Fruit fly (Drosophila melanogaster) whole organism, embryonic: Measurements from ENCODE around the gene Cpr11B.

Experiments
- BtbVII ChIP-seq: fragments of 200-800 bp; sonication (Bioruptor generic); optimal IDR thresholded peaks from 3 replicates; lab custom pipeline; 2017; ENCODE audit warnings: missing biosample characterization, mild to moderate bottlenecking, missing genetic modification characterization
- CG10431 ChIP-seq: fragments of 200-800 bp; sonication (Bioruptor generic); optimal IDR thresholded peaks from 3 replicates; lab custom pipeline; 2018; ENCODE audit warnings: missing biosample characterization, mild to moderate bottlenecking, missing genetic modification characterization
- CG10462 ChIP-seq: fragments of 200-800 bp; sonication (Bioruptor generic); optimal IDR thresholded peaks from 2 replicates; lab custom pipeline; 2016; ENCODE audit warnings: missing biosample characterization, missing genetic modification characterization
- CG11456 ChIP-seq: fragments of 200-800 bp; sonication (Bioruptor generic); IDR thresholded peaks from 3 replicates; pipeline ENCODE4 v1.3.6; 2022; ENCODE audit warnings: missing biosample characterization, missing genetic modification characterization
- CG12391 ChIP-seq: fragments of 200-800 bp; sonication (Bioruptor generic); optimal IDR thresholded peaks from 3 replicates; lab custom pipeline; 2018; ENCODE audit warnings: missing biosample characterization, mild to moderate bottlenecking, missing genetic modification characterization, moderate library complexity
- CG12942 ChIP-seq: fragments of 200-800 bp; sonication (Bioruptor generic); optimal IDR thresholded peaks from 3 replicates; lab custom pipeline; 2016; ENCODE audit warnings: missing biosample characterization, missing genetic modification characterization
- CG15479 ChIP-seq: fragments of 200-800 bp; sonication (Bioruptor generic); optimal IDR thresholded peaks from 3 replicates; lab custom pipeline; 2019; ENCODE audit warnings: missing biosample characterization, mild to moderate bottlenecking, missing genetic modification characterization, moderate library complexity
- CG15696 ChIP-seq: fragments of 200-800 bp; sonication (Bioruptor generic); optimal IDR thresholded peaks from 2 replicates; lab custom pipeline; 2019; ENCODE audit warnings: missing biosample characterization, mild to moderate bottlenecking, missing genetic modification characterization, moderate library complexity
- CG17328 ChIP-seq: fragments of 200-800 bp; sonication (Bioruptor generic); IDR thresholded peaks from 2 replicates; pipeline ENCODE4 v1.3.6; 2022; ENCODE audit warnings: missing biosample characterization, missing genetic modification characterization
- CG1832 ChIP-seq: fragments of 200-800 bp; sonication (Bioruptor generic); optimal IDR thresholded peaks from 2 replicates; lab custom pipeline; 2017; ENCODE audit warnings: missing biosample characterization, mild to moderate bottlenecking, missing genetic modification characterization, inconsistent platforms
- CG2199 ChIP-seq: fragments of 200-800 bp; sonication (Bioruptor generic); IDR thresholded peaks from 3 replicates; pipeline ENCODE4 v1.3.6; 2022; ENCODE audit warnings: missing biosample characterization, missing genetic modification characterization
- CG3847 ChIP-seq: fragments of 200-800 bp; sonication (Bioruptor generic); IDR thresholded peaks from 2 replicates; pipeline ENCODE4 v1.3.6; 2022; ENCODE audit warnings: missing biosample characterization, missing genetic modification characterization
- CG4617 ChIP-seq: fragments of 200-800 bp; sonication (Bioruptor generic); optimal IDR thresholded peaks from 3 replicates; lab custom pipeline; 2016; ENCODE audit warnings: missing biosample characterization, missing genetic modification characterization, borderline replicate concordance
- CG7745 ChIP-seq: fragments of 200-800 bp; sonication (Bioruptor generic); optimal IDR thresholded peaks from 2 replicates; lab custom pipeline; 2018; ENCODE audit warnings: missing biosample characterization, mild to moderate bottlenecking, missing genetic modification characterization, moderate library complexity
- CG9609 ChIP-seq: fragments of 200-800 bp; sonication (Bioruptor generic); optimal IDR thresholded peaks from 3 replicates; lab custom pipeline; 2016; ENCODE audit warnings: missing biosample characterization, missing genetic modification characterization
- CrebB ChIP-seq: fragments of 200-800 bp; sonication (Bioruptor generic); optimal IDR thresholded peaks from 3 replicates; lab custom pipeline; 2018; ENCODE audit warnings: missing biosample characterization, mild to moderate bottlenecking, missing genetic modification characterization
- Dbx ChIP-seq: fragments of 200-800 bp; sonication (Bioruptor generic); IDR thresholded peaks from 3 replicates; pipeline ENCODE4 v1.3.6; 2022; ENCODE audit warnings: missing biosample characterization, missing genetic modification characterization
- Dfd ChIP-seq, 2 experiments: fragments of >200 bp; optimal IDR thresholded peaks; 2 replicates each; lab custom pipeline; 2017; ENCODE audit warnings: missing biosample characterization in 2 of 2, missing genetic modification characterization in 2 of 2
- H2.0 ChIP-seq: fragments of 200-800 bp; sonication (Bioruptor generic); IDR thresholded peaks from 2 replicates; pipeline ENCODE4 v1.3.6; 2022; ENCODE audit warnings: missing biosample characterization, missing genetic modification characterization
- Hr51 ChIP-seq, 2 experiments: fragments of 200-800 bp; sonication (Bioruptor generic); optimal IDR thresholded peaks; 2 replicates in 1 of 2; 3 replicates in 1 of 2; lab custom pipeline; 2016 to 2018; ENCODE audit warnings: missing biosample characterization in 2 of 2, missing genetic modification characterization in 2 of 2, mild to moderate bottlenecking in 1 of 2, moderate library complexity in 1 of 2
- Kr ChIP-seq: fragments of 200-800 bp; sonication (Bioruptor generic); optimal IDR thresholded peaks from 2 replicates; lab custom pipeline; 2017; ENCODE audit warnings: missing biosample characterization, mild to moderate bottlenecking, missing genetic modification characterization
- NK7.1 ChIP-seq: fragments of 200-800 bp; sonication (Bioruptor generic); optimal IDR thresholded peaks from 3 replicates; lab custom pipeline; 2016; ENCODE audit warnings: missing biosample characterization, missing genetic modification characterization
- Sox102F ChIP-seq: fragments of 200-800 bp; sonication (Bioruptor generic); optimal IDR thresholded peaks from 2 replicates; lab custom pipeline; 2018; ENCODE audit warnings: missing biosample characterization, mild to moderate bottlenecking, missing genetic modification characterization, moderate library complexity
- TFAM ChIP-seq: fragments of 200-800 bp; sonication (Bioruptor generic); optimal IDR thresholded peaks from 2 replicates; lab custom pipeline; 2017; ENCODE audit warnings: missing biosample characterization, missing genetic modification characterization, inconsistent platforms
- ac ChIP-seq: fragments of 200-800 bp; sonication (Bioruptor generic); optimal IDR thresholded peaks from 3 replicates; lab custom pipeline; 2017; ENCODE audit warnings: missing biosample characterization, mild to moderate bottlenecking, missing genetic modification characterization
- ara ChIP-seq: fragments of 200-800 bp; sonication (Bioruptor generic); IDR thresholded peaks from 2 replicates; pipeline ENCODE4 v1.3.6; 2022; ENCODE audit warnings: missing biosample characterization, missing genetic modification characterization
- cad ChIP-seq: fragments of >200 bp; optimal IDR thresholded peaks from 2 replicates; lab custom pipeline; 2017; ENCODE audit warnings: missing biosample characterization, missing genetic modification characterization
- chif ChIP-seq, 2 experiments: fragments of 200-800 bp; sonication (Bioruptor generic); optimal IDR thresholded peaks; 3 replicates each; lab custom pipeline; 2016; ENCODE audit warnings: missing biosample characterization in 2 of 2, missing genetic modification characterization in 2 of 2
- chinmo ChIP-seq: fragments of 200-800 bp; sonication (Bioruptor generic); IDR thresholded peaks from 4 replicates; pipeline ENCODE4 v1.3.6; 2022; ENCODE audit warnings: missing biosample characterization, missing genetic modification characterization; ENCODE audit not compliant: partially characterized antibody
- crol ChIP-seq: fragments of 200-800 bp; sonication (Bioruptor generic); IDR thresholded peaks from 2 replicates; pipeline ENCODE4 v1.3.6; 2022; ENCODE audit warnings: missing biosample characterization, missing genetic modification characterization
- da ChIP-seq: fragments of 200-800 bp; sonication (Bioruptor generic); optimal IDR thresholded peaks from 2 replicates; lab custom pipeline; 2016; ENCODE audit warnings: missing biosample characterization, missing genetic modification characterization
- dmrt11E ChIP-seq: fragments of 200-800 bp; sonication (Bioruptor generic); optimal IDR thresholded peaks from 3 replicates; lab custom pipeline; 2018; ENCODE audit warnings: missing biosample characterization, mild to moderate bottlenecking, missing genetic modification characterization, moderate library complexity
- gro ChIP-seq: fragments of 200-800 bp; sonication (Bioruptor generic); optimal IDR thresholded peaks from 2 replicates; lab custom pipeline; 2016; ENCODE audit warnings: missing biosample characterization, missing genetic modification characterization
- gsb-n ChIP-seq: fragments of 200-800 bp; sonication (Bioruptor generic); optimal IDR thresholded peaks from 3 replicates; lab custom pipeline; 2018; ENCODE audit warnings: missing biosample characterization, mild to moderate bottlenecking, missing genetic modification characterization
- ham ChIP-seq: fragments of 200-800 bp; sonication (Bioruptor generic); IDR thresholded peaks from 2 replicates; pipeline ENCODE4 v1.3.6; 2022; ENCODE audit warnings: missing biosample characterization, missing genetic modification characterization
- her ChIP-seq: fragments of 200-800 bp; sonication (Bioruptor generic); optimal IDR thresholded peaks from 2 replicates; lab custom pipeline; 2016; ENCODE audit warnings: missing biosample characterization, missing genetic modification characterization
- insv ChIP-seq, 2 experiments: fragments of 200-800 bp; sonication (Bioruptor generic); optimal IDR thresholded peaks; 3 replicates each; lab custom pipeline; 2016 to 2018; ENCODE audit warnings: missing biosample characterization in 2 of 2, missing genetic modification characterization in 2 of 2
- jigr1 ChIP-seq: fragments of 200-800 bp; sonication (Bioruptor generic); IDR thresholded peaks from 3 replicates; pipeline ENCODE4 v1.3.6; 2022; ENCODE audit warnings: missing biosample characterization, missing genetic modification characterization
- nau ChIP-seq: fragments of 200-800 bp; sonication (Bioruptor generic); optimal IDR thresholded peaks from 3 replicates; lab custom pipeline; 2017; ENCODE audit warnings: missing biosample characterization, mild to moderate bottlenecking, missing genetic modification characterization, missing genetic modification reagents
- peb ChIP-seq: fragments of 200-800 bp; sonication (Bioruptor generic); IDR thresholded peaks from 2 replicates; pipeline ENCODE4 v1.3.6; 2022; ENCODE audit warnings: missing biosample characterization, missing genetic modification characterization
- pnt ChIP-seq: fragments of 200-800 bp; sonication (Bioruptor generic); optimal IDR thresholded peaks from 3 replicates; lab custom pipeline; 2016; ENCODE audit warnings: missing biosample characterization, missing genetic modification characterization
- pzg ChIP-seq: fragments of 200-800 bp; sonication (Bioruptor generic); optimal IDR thresholded peaks from 3 replicates; lab custom pipeline; 2018; ENCODE audit warnings: missing biosample characterization, mild to moderate bottlenecking, missing genetic modification characterization, moderate library complexity
- schlank ChIP-seq: fragments of 200-800 bp; sonication (Bioruptor generic); optimal IDR thresholded peaks from 2 replicates; lab custom pipeline; 2018; ENCODE audit warnings: missing biosample characterization, mild to moderate bottlenecking, missing genetic modification characterization
- sens ChIP-seq: fragments of 200-800 bp; sonication (Bioruptor generic); peaks from one replicate; lab custom pipeline; 2016; ENCODE audit warnings: missing biosample characterization, missing genetic modification characterization
- sim ChIP-seq: fragments of 200-800 bp; sonication (Bioruptor generic); IDR thresholded peaks from 2 replicates; pipeline ENCODE4 v1.3.6; 2022; ENCODE audit warnings: missing biosample characterization, missing genetic modification characterization
- sna ChIP-seq: fragments of 200-800 bp; sonication (Bioruptor generic); IDR thresholded peaks from 2 replicates; pipeline ENCODE4 v1.3.6; 2022; ENCODE audit warnings: missing biosample characterization, missing genetic modification characterization; ENCODE audit not compliant: partially characterized antibody
- ssp ChIP-seq: fragments of 200-800 bp; sonication (Bioruptor generic); IDR thresholded peaks from 2 replicates; pipeline ENCODE4 v1.3.6; 2022; ENCODE audit warnings: missing biosample characterization, missing genetic modification characterization
- zen2 ChIP-seq: fragments of 200-800 bp; sonication (Bioruptor generic); IDR thresholded peaks from 3 replicates; pipeline ENCODE4 v1.3.6; 2022; ENCODE audit warnings: missing biosample characterization, missing genetic modification characterization; ENCODE audit not compliant: partially characterized antibody
- zfh1 ChIP-seq: fragments of 200-800 bp; sonication (Bioruptor generic); IDR thresholded peaks from 3 replicates; pipeline ENCODE4 v1.3.6; 2022; ENCODE audit warnings: missing biosample characterization, missing genetic modification characterization

Gene Cpr11B

DNA sequence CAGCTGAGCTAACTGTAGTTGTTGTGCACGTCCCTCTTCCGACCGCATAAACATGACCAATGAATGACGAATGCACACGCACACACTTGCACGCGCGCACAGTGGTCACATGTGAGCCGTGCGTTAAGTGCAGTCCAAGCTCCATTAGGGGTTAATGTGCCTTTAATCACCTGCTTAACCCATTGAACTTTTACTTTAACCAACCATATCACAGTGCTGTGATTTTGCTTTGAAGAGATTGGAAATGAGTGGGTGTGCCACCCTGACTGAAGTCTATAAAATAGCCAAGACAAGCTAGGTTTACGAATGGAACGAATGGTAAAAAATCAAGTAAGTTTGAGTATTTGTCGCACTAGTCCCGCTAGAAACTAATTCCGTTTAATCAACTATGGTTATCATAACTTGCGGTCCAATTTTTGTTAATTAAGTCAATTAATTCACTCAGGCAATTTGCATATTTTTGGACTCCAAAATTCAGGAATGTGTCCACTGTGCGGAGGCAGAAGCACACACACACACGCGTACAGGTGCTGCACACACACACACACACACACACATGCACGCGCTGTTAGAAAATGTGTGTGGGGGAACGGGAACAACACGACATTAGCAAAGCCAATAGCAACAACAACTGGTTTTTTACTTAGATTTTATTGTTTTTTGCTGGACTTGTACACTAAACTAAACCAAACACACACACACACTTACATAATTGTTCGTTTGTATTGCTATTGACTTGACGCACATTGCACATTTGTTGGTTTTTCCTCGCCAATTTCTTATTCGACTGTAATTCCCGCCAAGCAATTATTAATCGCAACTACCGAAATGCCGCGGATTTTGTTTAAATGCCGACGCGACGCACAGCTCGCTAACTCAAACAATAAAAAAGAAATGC lies 38.5 kb downstream of the Cpr11B start:
- TF ChIP-seq peb: no peak
- TF ChIP-seq Dfd (GFP tag; optimal IDR thresholded peaks at IDR 0.05; lab: Kevin White, UChicago): no peak
- TF ChIP-seq sens (GFP tag; lab: Kevin White, UChicago): peak; percentile 93
- TF ChIP-seq pnt (GFP tag; lab: Kevin White, UChicago): peak; percentile 31
- TF ChIP-seq jigr1: no peak
- TF ChIP-seq CG12942: peak; percentile 26
- peak; percentile 31 to 55 for TF ChIP-seq chif (GFP tag; optimal IDR thresholded peaks at IDR 0.05; lab: Kevin White, UChicago)
- peak; percentile 22 for TF ChIP-seq her (GFP tag; lab: Kevin White, UChicago)
- no peak for TF ChIP-seq gro
- no peak for TF ChIP-seq TFAM (GFP tag; lab: Kevin White, UChicago)
- no peak for TF ChIP-seq zen2
- TF ChIP-seq Hr51 (GFP tag; optimal IDR thresholded peaks at IDR 0.05; lab: Kevin White, UChicago): peak; percentile 13 to 64
- no peak for TF ChIP-seq CG1832 (GFP tag; lab: Kevin White, UChicago)
- no peak for TF ChIP-seq zfh1 (GFP tag; lab: Robert Waterston, UW)
- TF ChIP-seq H2.0: no peak
- no peak for TF ChIP-seq ssp (GFP tag; lab: Robert Waterston, UW)
- peak; percentile 25 for TF ChIP-seq CG10431
- peak; percentile 35 for TF ChIP-seq CG15696 (tag; lab: Kevin White, UChicago)
- TF ChIP-seq Sox102F (GFP tag; lab: Kevin White, UChicago): peak; percentile 40
- TF ChIP-seq cad (GFP tag; lab: Kevin White, UChicago): no peak
- 0 out of 2 replicates have a peak, but pooled peaks have one; percentile 7 for TF ChIP-seq sna (GFP tag; lab: Robert Waterston, UW)
- TF ChIP-seq da: no peak
- peak; percentile 74 for TF ChIP-seq CG4617
- no peak for TF ChIP-seq CG3847 (GFP tag; lab: Robert Waterston, UW)
- TF ChIP-seq ac (GFP tag; lab: Kevin White, UChicago): no peak
- peak; percentile 16 for TF ChIP-seq BtbVII (GFP tag; lab: Kevin White, UChicago)
- TF ChIP-seq crol: no peak
- TF ChIP-seq CG12391: peak; percentile 37
- TF ChIP-seq CG11456 (GFP tag; lab: Robert Waterston, UW): no peak
- TF ChIP-seq dmrt11E: peak; percentile 50
- no peak for TF ChIP-seq CG7745 (tag; lab: Kevin White, UChicago)
- TF ChIP-seq Kr (GFP tag; lab: Kevin White, UChicago): no peak
- no peak for TF ChIP-seq CrebB
- TF ChIP-seq insv (GFP tag; optimal IDR thresholded peaks at IDR 0.05; lab: Kevin White, UChicago): no peak
- no peak for TF ChIP-seq pzg
- peak; percentile 82; the same call in 3 of the 4 replicates for TF ChIP-seq chinmo (GFP tag; lab: Robert Waterston, UW)
- peak; percentile 21 for TF ChIP-seq CG10462 (GFP tag; lab: Kevin White, UChicago)
- peak; percentile 60 for TF ChIP-seq CG15479 (GFP tag; lab: Kevin White, UChicago)
- TF ChIP-seq CG2199 (GFP tag; lab: Robert Waterston, UW): no peak
- TF ChIP-seq CG9609 (GFP tag; lab: Kevin White, UChicago): peak; percentile 64
- TF ChIP-seq CG17328 (GFP tag; lab: Robert Waterston, UW): 0 out of 2 replicates have a peak, but pooled peaks have one; percentile 10
- peak; percentile 35 for TF ChIP-seq gsb-n (tag; lab: Kevin White, UChicago)
- no peak for TF ChIP-seq NK7.1 (GFP tag; lab: Kevin White, UChicago)
- TF ChIP-seq ara (GFP tag; lab: Robert Waterston, UW): no peak
- TF ChIP-seq ham (GFP tag; lab: Robert Waterston, UW): no peak
- no peak for TF ChIP-seq Dbx (GFP tag; lab: Robert Waterston, UW)
- TF ChIP-seq sim (GFP tag; lab: Robert Waterston, UW): no peak
- no peak for TF ChIP-seq schlank (tag; lab: Kevin White, UChicago)
- no peak for TF ChIP-seq nau
